Worm (Caenorhabditis elegans) whole organism, L1 larva: ENCODE measurements around the gene msp-58.

Source experiments
- aly-2 ChIP-seq: fragments of 150-350 bp; optimal IDR thresholded peaks from 2 replicates; lab custom pipeline; 2014; ENCODE audit warnings: missing biosample characterization, missing genetic modification characterization
- blmp-1 ChIP-seq: fragments of 150-350 bp; optimal IDR thresholded peaks from 2 replicates; lab custom pipeline; 2014; ENCODE audit warnings: missing biosample characterization, missing genetic modification characterization
- ceh-63 ChIP-seq: fragments of 200-800 bp; sonication (Bioruptor generic); optimal IDR thresholded peaks from 2 replicates; lab custom pipeline; 2018; ENCODE audit warnings: mild to moderate bottlenecking, missing genetic modification characterization, missing compliant biosample characterization
- ceh-90 ChIP-seq: sonication (generic microtip); optimal IDR thresholded peaks from 2 replicates; lab custom pipeline; 2016; ENCODE audit warnings: missing genetic modification characterization, missing compliant biosample characterization
- dpl-1 ChIP-seq, 3 experiments: fragments of 150-350 bp in 2 of 3; sonication (generic microtip) in 1 of 3; optimal IDR thresholded peaks; 2 replicates each; lab custom pipeline; 2014 to 2017; ENCODE audit warnings: missing biosample characterization in 3 of 3, missing genetic modification characterization in 3 of 3, missing genetic modification reagents in 3 of 3
- efl-1 ChIP-seq, 4 experiments: fragments of 150-350 bp; optimal IDR thresholded peaks in 3 of 4; peaks in 1 of 4; 1 replicate in 1 of 4; 2 replicates in 3 of 4; lab custom pipeline; 2014; ENCODE audit warnings: missing biosample characterization in 2 of 4, missing genetic modification characterization in 2 of 4, missing genetic modification reagents in 2 of 4
- egl-27 ChIP-seq, 2 experiments: fragments of 150-350 bp in 1 of 2; sonication (generic microtip); optimal IDR thresholded peaks; 3 replicates each; lab custom pipeline; 2017 to 2018; ENCODE audit warnings: missing biosample characterization in 2 of 2, missing genetic modification characterization in 2 of 2, missing genetic modification reagents in 2 of 2
- elt-2 ChIP-seq: sonication (generic microtip); optimal IDR thresholded peaks from 2 replicates; lab custom pipeline; 2016; ENCODE audit warnings: missing genetic modification characterization, mild to moderate bottlenecking, inconsistent platforms, missing compliant biosample characterization, missing genetic modification reagents
- elt-3 ChIP-seq, 6 experiments: fragments of 150-350 bp in 1 of 6; sonication (generic microtip); optimal IDR thresholded peaks; 2 replicates each; lab custom pipeline; 2017 to 2018; ENCODE audit warnings: missing biosample characterization in 6 of 6, missing genetic modification characterization in 6 of 6, inconsistent platforms in 1 of 6
- ets-5 ChIP-seq: fragments of 200-800 bp; sonication (Bioruptor generic); IDR thresholded peaks from 2 replicates; pipeline ENCODE4 v1.3.6; 2022; ENCODE audit warnings: missing genetic modification characterization, missing compliant biosample characterization
- fkh-10 ChIP-seq: sonication (generic microtip); optimal IDR thresholded peaks from 2 replicates; lab custom pipeline; 2017; ENCODE audit warnings: missing biosample characterization, missing genetic modification reagents, missing genetic modification characterization
- grh-1 ChIP-seq: fragments of 200-800 bp; sonication (Bioruptor generic); IDR thresholded peaks from 2 replicates; pipeline ENCODE4 v1.3.6; 2022; ENCODE audit warnings: missing genetic modification reagents, missing genetic modification characterization, missing compliant biosample characterization
- hlh-17 ChIP-seq: fragments of 200-800 bp; sonication (Bioruptor generic); optimal IDR thresholded peaks from 2 replicates; lab custom pipeline; 2018; ENCODE audit warnings: missing genetic modification characterization, mild to moderate bottlenecking, missing compliant biosample characterization, moderate library complexity, borderline replicate concordance
- hlh-4 ChIP-seq: sonication (generic microtip); optimal IDR thresholded peaks from 2 replicates; lab custom pipeline; 2016; ENCODE audit warnings: mild to moderate bottlenecking, missing genetic modification characterization, missing compliant biosample characterization
- jun-1 ChIP-seq: fragments of 150-350 bp; optimal IDR thresholded peaks from 2 replicates; lab custom pipeline; 2014; ENCODE audit warnings: missing biosample characterization, missing genetic modification reagents, missing genetic modification characterization
- lin-35 ChIP-seq, 2 experiments: fragments of 150-350 bp; optimal IDR thresholded peaks; 2 replicates each; lab custom pipeline; 2014; ENCODE audit warnings: missing biosample characterization in 2 of 2, missing genetic modification characterization in 2 of 2, missing genetic modification reagents in 2 of 2
- lir-3 ChIP-seq: sonication (generic microtip); optimal IDR thresholded peaks from 2 replicates; lab custom pipeline; 2016; ENCODE audit warnings: mild to moderate bottlenecking, missing genetic modification characterization, moderate library complexity, missing compliant biosample characterization; ENCODE audit not compliant: poor library complexity
- lsy-2 ChIP-seq, 2 experiments: fragments of 150-350 bp; optimal IDR thresholded peaks; 2 replicates each; lab custom pipeline; 2014; ENCODE audit warnings: missing biosample characterization in 2 of 2, missing genetic modification characterization in 2 of 2
- mab-9 ChIP-seq: fragments of 200-800 bp; sonication (Bioruptor generic); IDR thresholded peaks from 2 replicates; pipeline ENCODE4 v1.3.6; 2022; ENCODE audit warnings: missing genetic modification reagents, missing genetic modification characterization, missing compliant biosample characterization
- mdl-1 ChIP-seq, 2 experiments: fragments of 150-350 bp; optimal IDR thresholded peaks; 2 replicates each; lab custom pipeline; 2014 to 2017; ENCODE audit warnings: missing biosample characterization in 2 of 2, missing genetic modification characterization in 2 of 2, inconsistent platforms in 1 of 2
- mep-1 ChIP-seq: fragments of 150-350 bp; optimal IDR thresholded peaks from 2 replicates; lab custom pipeline; 2014; ENCODE audit warnings: missing biosample characterization, missing genetic modification characterization
- nhr-19 ChIP-seq: fragments of 200-800 bp; sonication (Bioruptor generic); conservative IDR thresholded peaks from 2 replicates; pipeline ENCODE4 v1.3.6; 2022; ENCODE audit warnings: missing genetic modification characterization, missing compliant biosample characterization
- nhr-20 ChIP-seq: sonication (generic microtip); optimal IDR thresholded peaks from 2 replicates; lab custom pipeline; 2016; ENCODE audit warnings: mild to moderate bottlenecking, missing genetic modification characterization, missing compliant biosample characterization
- nhr-28 ChIP-seq: fragments of 150-350 bp; optimal IDR thresholded peaks from 2 replicates; lab custom pipeline; 2014; ENCODE audit warnings: missing biosample characterization, missing genetic modification characterization
- nhr-71 ChIP-seq: sonication (generic microtip); optimal IDR thresholded peaks from 2 replicates; lab custom pipeline; 2016; ENCODE audit warnings: mild to moderate bottlenecking, missing genetic modification characterization, moderate library complexity, missing compliant biosample characterization
- nhr-76 ChIP-seq: sonication (generic microtip); optimal IDR thresholded peaks from 2 replicates; lab custom pipeline; 2017; ENCODE audit warnings: missing biosample characterization, missing genetic modification characterization
- nhr-85 ChIP-seq: sonication (generic microtip); peaks from one replicate; lab custom pipeline; 2016; ENCODE audit warnings: missing genetic modification characterization, inconsistent platforms, missing compliant biosample characterization
- pqm-1 ChIP-seq: sonication (generic microtip); optimal IDR thresholded peaks from 3 replicates; lab custom pipeline; 2017; ENCODE audit warnings: missing biosample characterization, missing genetic modification characterization
- snpc-4 ChIP-seq: fragments of 150-350 bp; optimal IDR thresholded peaks from 2 replicates; lab custom pipeline; 2014; ENCODE audit warnings: missing biosample characterization, missing genetic modification characterization
- sox-4 ChIP-seq: sonication (generic microtip); optimal IDR thresholded peaks from 2 replicates; lab custom pipeline; 2016; ENCODE audit warnings: missing genetic modification characterization, missing compliant biosample characterization
- sup-37 ChIP-seq: fragments of 200-800 bp; sonication (Bioruptor generic); optimal IDR thresholded peaks from 2 replicates; lab custom pipeline; 2018; ENCODE audit warnings: mild to moderate bottlenecking, missing genetic modification characterization, missing compliant biosample characterization
- swsn-7 ChIP-seq: sonication (generic microtip); optimal IDR thresholded peaks from 2 replicates; lab custom pipeline; 2016; ENCODE audit warnings: missing genetic modification characterization, missing compliant biosample characterization
- tlp-1 ChIP-seq: fragments of 150-350 bp; optimal IDR thresholded peaks from 2 replicates; lab custom pipeline; 2014; ENCODE audit warnings: missing biosample characterization, missing genetic modification characterization
- unc-30 ChIP-seq: sonication (generic microtip); optimal IDR thresholded peaks from 2 replicates; lab custom pipeline; 2017; ENCODE audit warnings: missing biosample characterization, missing genetic modification characterization
- unc-62 ChIP-seq: fragments of 150-350 bp; optimal IDR thresholded peaks from 2 replicates; lab custom pipeline; 2014; ENCODE audit warnings: missing biosample characterization, missing genetic modification reagents, missing genetic modification characterization
- unc-86 ChIP-seq: sonication (generic microtip); optimal IDR thresholded peaks from 2 replicates; lab custom pipeline; 2016; ENCODE audit warnings: missing genetic modification characterization, missing compliant biosample characterization
- unc-98 ChIP-seq: fragments of 200-800 bp; sonication (Bioruptor generic); IDR thresholded peaks from 2 replicates; pipeline ENCODE4 v1.3.6; 2022; ENCODE audit warnings: missing genetic modification characterization, missing compliant biosample characterization
- ztf-11 ChIP-seq, 2 experiments: sonication (generic microtip); optimal IDR thresholded peaks; 2 replicates each; lab custom pipeline; 2016 to 2017; ENCODE audit warnings: missing genetic modification characterization in 2 of 2, missing biosample characterization in 1 of 2, missing compliant biosample characterization in 1 of 2

Gene msp-58

ce11 chrIV:5318835-5319303 is 10.5 kb downstream of the msp-58 start, which contains the start of gene slc-46A:
Gene slc-46A (plus strand): TSS chrIV:5319253.
- TF ChIP-seq nhr-76 (tag; lab: Kevin White, UChicago): no peak
- no peak for TF ChIP-seq nhr-28 (tag; lab: Kevin White, UChicago)
- TF ChIP-seq swsn-7 (tag; lab: Kevin White, UChicago): peak; percentile 24
- peak; percentile 77 for TF ChIP-seq nhr-85
- no peak for TF ChIP-seq hlh-4 (tag; lab: Kevin White, UChicago)
- TF ChIP-seq elt-3 (tag; optimal IDR thresholded peaks at IDR 0.05; lab: Kevin White, UChicago): peak in 1 of 6 experiments; percentile 8
- TF ChIP-seq blmp-1 (tag; lab: Kevin White, UChicago): no peak
- TF ChIP-seq efl-1 (optimal IDR thresholded peaks at IDR 0.05; lab: Kevin White, UChicago): peak; percentile 49 to 50
- peak in 1 of 2 experiments; percentile 18 for TF ChIP-seq efl-1 (GFP tag; optimal IDR thresholded peaks at IDR 0.05 in 1 of 2; lab: Kevin White, UChicago)
- TF ChIP-seq fkh-10 (GFP tag; lab: Kevin White, UChicago): no peak
- peak; percentile 51 for TF ChIP-seq snpc-4
- TF ChIP-seq mab-9: no peak
- TF ChIP-seq mep-1 (tag; lab: Kevin White, UChicago): peak; percentile 20
- TF ChIP-seq nhr-19 (GFP tag; lab: Robert Waterston, UW): no peak
- no peak for TF ChIP-seq unc-98
- peak; percentile 26 for TF ChIP-seq nhr-71 (tag; lab: Kevin White, UChicago)
- TF ChIP-seq lin-35 (GFP tag; optimal IDR thresholded peaks at IDR 0.05; lab: Kevin White, UChicago): peak in 1 of 2 experiments; percentile 37
- peak; percentile 20 to 24 for TF ChIP-seq lsy-2 (tag; optimal IDR thresholded peaks at IDR 0.05; lab: Kevin White, UChicago)
- TF ChIP-seq hlh-17 (GFP tag; lab: Kevin White, UChicago): no peak
- peak; percentile 2 for TF ChIP-seq elt-2 (tag; lab: Kevin White, UChicago)
- TF ChIP-seq nhr-20: peak; percentile 43
- no peak for TF ChIP-seq ceh-90 (tag; lab: Kevin White, UChicago)
- TF ChIP-seq dpl-1 (GFP tag; optimal IDR thresholded peaks at IDR 0.05; lab: Kevin White, UChicago): peak in 2 of 3 experiments; percentile 0 to 8

- TF ChIP-seq mdl-1 (tag; optimal IDR thresholded peaks at IDR 0.05; lab: Kevin White, UChicago) (no peak), efl-1 (optimal IDR thresholded peaks at IDR 0.05; lab: Kevin White, UChicago) (no peak), efl-1 (GFP tag; optimal IDR thresholded peaks at IDR 0.05 in 1 of 2; lab: Kevin White, UChicago) (no peak), nhr-71 (tag; lab: Kevin White, UChicago) (no peak), ceh-63 (GFP tag; lab: Kevin White, UChicago) (no peak), sox-4 (tag; lab: Kevin White, UChicago) (no peak), nhr-76 (tag; lab: Kevin White, UChicago) (no peak), unc-62 (no peak), ztf-11 (tag; optimal IDR thresholded peaks at IDR 0.05; lab: Kevin White, UChicago) (no peak), egl-27 (tag; optimal IDR thresholded peaks at IDR 0.05; lab: Kevin White, UChicago) (no peak), jun-1 (tag; lab: Kevin White, UChicago) (no peak)
Measured at ce11 chrIV:5326144-5326543, 17.8 kb downstream of the msp-58 start, which contains the start of gene Y4C6B.4. Gene Y4C6B.4 (plus strand): TSS chrIV:5326444.

ce11 chrIV:5332178-5332577 is 23.8 kb downstream of the msp-58 start, which contains the start of gene Y4C6B.3:
Gene Y4C6B.3 (plus strand): TSS chrIV:5332478.
- TF ChIP-seq mab-9 (no peak), elt-3 (tag; optimal IDR thresholded peaks at IDR 0.05; lab: Kevin White, UChicago) (peak in 1 of 6 experiments; percentile 39), sup-37 (GFP tag; lab: Kevin White, UChicago) (no peak)

- no peak for TF ChIP-seq fkh-10 (GFP tag; lab: Kevin White, UChicago)
- no peak for TF ChIP-seq grh-1
- TF ChIP-seq aly-2: no peak
- no peak for TF ChIP-seq unc-30
- peak; percentile 76 for TF ChIP-seq blmp-1 (tag; lab: Kevin White, UChicago)
- no peak for TF ChIP-seq tlp-1
- no peak for TF ChIP-seq nhr-71 (tag; lab: Kevin White, UChicago)
- no peak for TF ChIP-seq nhr-28 (tag; lab: Kevin White, UChicago)
- TF ChIP-seq jun-1 (tag; lab: Kevin White, UChicago): no peak
- TF ChIP-seq elt-3 (tag; optimal IDR thresholded peaks at IDR 0.05; lab: Kevin White, UChicago): peak in 2 of 6 experiments; percentile 65 to 78
- peak in 1 of 2 experiments; percentile 38 for TF ChIP-seq lin-35 (GFP tag; optimal IDR thresholded peaks at IDR 0.05; lab: Kevin White, UChicago)
- TF ChIP-seq nhr-20: peak; percentile 8
- TF ChIP-seq nhr-85: peak; percentile 55
- TF ChIP-seq pqm-1 (tag; lab: Kevin White, UChicago): no peak
- no peak for TF ChIP-seq unc-86 (tag; lab: Kevin White, UChicago)
- no peak for TF ChIP-seq ets-5 (GFP tag; lab: Robert Waterston, UW)
- TF ChIP-seq lir-3 (tag; lab: Kevin White, UChicago): no peak
Measured at ce11 chrIV:5333484-5333883, 25.1 kb downstream of the msp-58 start.
